Worm (Caenorhabditis elegans) whole organism, late embryonic: Measurements from ENCODE around the gene Y59E1A.4.

Source experiments
- K09A11.1 ChIP-seq: sonication (generic microtip); optimal IDR thresholded peaks from 2 replicates; lab custom pipeline; 2017; ENCODE audit warnings: antibody characterized with exemption, mild to moderate bottlenecking, missing genetic modification characterization, missing compliant biosample characterization; ENCODE audit not compliant: insufficient read depth
- ama-1 ChIP-seq: fragments of 150-350 bp; optimal IDR thresholded peaks from 2 replicates; lab custom pipeline; 2014
- che-1 ChIP-seq: sonication (generic microtip); optimal IDR thresholded peaks from 2 replicates; lab custom pipeline; 2016; ENCODE audit warnings: mild to moderate bottlenecking, missing genetic modification characterization, missing compliant biosample characterization
- dmd-4 ChIP-seq: sonication (generic microtip); optimal IDR thresholded peaks from 2 replicates; lab custom pipeline; 2016; ENCODE audit warnings: borderline replicate concordance, missing genetic modification characterization, missing compliant biosample characterization
- fkh-10 ChIP-seq: fragments of 150-350 bp; optimal IDR thresholded peaks from 2 replicates; lab custom pipeline; 2014; ENCODE audit warnings: missing biosample characterization, missing genetic modification reagents, missing genetic modification characterization
- hlh-30 ChIP-seq: sonication (generic microtip); optimal IDR thresholded peaks from 2 replicates; lab custom pipeline; 2017; ENCODE audit warnings: antibody characterized with exemption, missing genetic modification characterization, missing compliant biosample characterization; ENCODE audit not compliant: insufficient read depth
- hlh-6 ChIP-seq: sonication (generic microtip); optimal IDR thresholded peaks from 2 replicates; lab custom pipeline; 2016; ENCODE audit warnings: missing genotype, missing genetic modification characterization, missing compliant biosample characterization
- madf-2 ChIP-seq: sonication (generic microtip); optimal IDR thresholded peaks from 2 replicates; lab custom pipeline; 2017; ENCODE audit warnings: missing genetic modification characterization, missing compliant biosample characterization
- nhr-232 ChIP-seq: sonication (generic microtip); optimal IDR thresholded peaks from 2 replicates; lab custom pipeline; 2016; ENCODE audit warnings: missing genetic modification characterization, missing compliant biosample characterization
- pha-4 ChIP-seq: fragments of 150-350 bp; optimal IDR thresholded peaks from 2 replicates; lab custom pipeline; 2018; ENCODE audit warnings: missing biosample characterization, missing genetic modification reagents, missing genetic modification characterization
- ref-2 ChIP-seq: sonication (generic microtip); optimal IDR thresholded peaks from 2 replicates; lab custom pipeline; 2016; ENCODE audit warnings: missing genetic modification characterization, missing compliant biosample characterization
- unc-3 ChIP-seq, 2 experiments: fragments of 200-800 bp in 1 of 2; sonication (Bioruptor generic) in 1 of 2; sonication (generic microtip) in 1 of 2; conservative IDR thresholded peaks in 1 of 2; optimal IDR thresholded peaks in 1 of 2; 2 replicates each; pipeline versions ENCODE4 v1.3.6 to Lab custom; 2016 to 2022; ENCODE audit warnings: missing compliant biosample characterization in 2 of 2, missing genetic modification characterization in 2 of 2, missing genetic modification reagents in 1 of 2

DNA sequence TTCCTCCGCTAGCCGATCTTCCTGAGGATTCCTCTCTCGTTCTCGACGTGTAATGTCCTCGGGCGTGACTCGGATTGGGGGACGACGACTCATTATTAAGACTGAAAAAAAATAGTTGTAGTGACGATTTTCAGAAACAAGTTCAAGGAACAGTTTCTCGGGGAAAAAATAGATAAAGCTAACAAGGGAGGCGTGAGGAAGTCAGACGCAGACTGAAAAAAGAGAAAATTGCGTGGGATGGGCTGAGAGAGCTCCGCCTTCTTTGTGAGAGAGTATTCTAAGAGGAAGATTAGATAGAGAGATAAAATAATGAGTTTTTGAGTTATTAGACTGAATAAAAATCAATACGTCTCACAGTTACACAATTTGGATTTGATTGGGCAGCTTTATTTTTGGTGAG is 26.5 kb downstream of the Y59E1A.4 start, which contains the start of gene ZC53.1:
- TF ChIP-seq ama-1 (lab: Kevin White, UChicago) = no peak
- no peak for TF ChIP-seq unc-3 (GFP tag; conservative IDR thresholded peaks at IDR 0.05; lab: Robert Waterston, UW)
- TF ChIP-seq unc-3 (tag; optimal IDR thresholded peaks at IDR 0.05; lab: Kevin White, UChicago) = no peak
- TF ChIP-seq hlh-6 (tag; lab: Kevin White, UChicago) = no peak
- no peak for TF ChIP-seq nhr-232 (tag; lab: Kevin White, UChicago)
- no peak for TF ChIP-seq K09A11.1
- TF ChIP-seq dmd-4 (tag; lab: Kevin White, UChicago) = no peak
- no peak for TF ChIP-seq fkh-10 (GFP tag; lab: Kevin White, UChicago)
- TF ChIP-seq che-1 (tag; lab: Kevin White, UChicago) = no peak
- no peak for TF ChIP-seq ref-2
- no peak for TF ChIP-seq hlh-30
- TF ChIP-seq madf-2 (tag; lab: Kevin White, UChicago) = no peak
- no peak for TF ChIP-seq pha-4 (tag; lab: Kevin White, UChicago)
